Fruit fly (Drosophila melanogaster) whole organism, embryonic: ENCODE measurements around the gene AsnRS.

Experiments used
- CG10366 ChIP-seq: fragments of 200-800 bp; sonication (Bioruptor generic); IDR thresholded peaks from 2 replicates; pipeline ENCODE4 v1.3.6; 2022; ENCODE audit warnings: missing biosample characterization, missing genetic modification characterization
- CG11695 ChIP-seq: fragments of 200-800 bp; sonication (Bioruptor generic); IDR thresholded peaks from 3 replicates; pipeline ENCODE4 v1.3.6; 2022; ENCODE audit warnings: missing biosample characterization, missing genetic modification characterization
- CG14050 ChIP-seq: fragments of 200-800 bp; sonication (Bioruptor generic); IDR thresholded peaks from 3 replicates; pipeline ENCODE4 v1.3.6; 2022; ENCODE audit warnings: missing biosample characterization, missing genetic modification characterization
- CG15011 ChIP-seq: fragments of 200-800 bp; sonication (Bioruptor generic); optimal IDR thresholded peaks from 3 replicates; lab custom pipeline; 2018; ENCODE audit warnings: missing biosample characterization, mild to moderate bottlenecking, missing genetic modification characterization
- CG1603 ChIP-seq: fragments of 200-800 bp; sonication (Bioruptor generic); optimal IDR thresholded peaks from 2 replicates; lab custom pipeline; 2019; ENCODE audit warnings: missing biosample characterization, mild to moderate bottlenecking, missing genetic modification characterization, moderate library complexity
- CG17385 ChIP-seq: fragments of 200-800 bp; sonication (Bioruptor generic); optimal IDR thresholded peaks from 3 replicates; lab custom pipeline; 2018; ENCODE audit warnings: missing biosample characterization, mild to moderate bottlenecking, missing genetic modification characterization
- CG17568 ChIP-seq: fragments of 200-800 bp; sonication (Bioruptor generic); optimal IDR thresholded peaks from 2 replicates; lab custom pipeline; 2018; ENCODE audit warnings: missing biosample characterization, mild to moderate bottlenecking, missing genetic modification characterization, moderate library complexity
- CG1832 ChIP-seq: fragments of 200-800 bp; sonication (Bioruptor generic); optimal IDR thresholded peaks from 2 replicates; lab custom pipeline; 2017; ENCODE audit warnings: missing biosample characterization, mild to moderate bottlenecking, missing genetic modification characterization, inconsistent platforms
- CG2116 ChIP-seq: fragments of 200-800 bp; sonication (Bioruptor generic); optimal IDR thresholded peaks from 3 replicates; lab custom pipeline; 2018; ENCODE audit warnings: missing biosample characterization, mild to moderate bottlenecking, missing genetic modification characterization
- CG34224 ChIP-seq: fragments of 200-800 bp; sonication (Bioruptor generic); IDR thresholded peaks from 3 replicates; pipeline ENCODE4 v1.3.6; 2022; ENCODE audit warnings: missing biosample characterization, missing genetic modification characterization; ENCODE audit not compliant: partially characterized antibody
- CG3847 ChIP-seq: fragments of 200-800 bp; sonication (Bioruptor generic); IDR thresholded peaks from 2 replicates; pipeline ENCODE4 v1.3.6; 2022; ENCODE audit warnings: missing biosample characterization, missing genetic modification characterization
- Dad ChIP-seq: fragments of 200-800 bp; sonication (Bioruptor generic); optimal IDR thresholded peaks from 3 replicates; lab custom pipeline; 2016; ENCODE audit warnings: missing biosample characterization, missing genetic modification characterization
- Dek ChIP-seq: fragments of 200-800 bp; sonication (Bioruptor generic); optimal IDR thresholded peaks from 3 replicates; lab custom pipeline; 2019; ENCODE audit warnings: missing biosample characterization, mild to moderate bottlenecking, missing genetic modification characterization, moderate library complexity
- Fer2 ChIP-seq: fragments of 200-800 bp; sonication (Bioruptor generic); optimal IDR thresholded peaks from 2 replicates; lab custom pipeline; 2018; ENCODE audit warnings: missing biosample characterization, mild to moderate bottlenecking, missing genetic modification characterization, moderate library complexity
- HLH54F ChIP-seq: fragments of 200-800 bp; sonication (Bioruptor generic); optimal IDR thresholded peaks from 3 replicates; lab custom pipeline; 2016; ENCODE audit warnings: missing biosample characterization, missing genetic modification characterization
- HmgD ChIP-seq: fragments of 200-800 bp; sonication (Bioruptor generic); optimal IDR thresholded peaks from 3 replicates; lab custom pipeline; 2016; ENCODE audit warnings: missing biosample characterization, missing genetic modification characterization
- Hr51 ChIP-seq, 2 experiments: fragments of 200-800 bp; sonication (Bioruptor generic); optimal IDR thresholded peaks; 2 replicates in 1 of 2; 3 replicates in 1 of 2; lab custom pipeline; 2016 to 2018; ENCODE audit warnings: missing biosample characterization in 2 of 2, missing genetic modification characterization in 2 of 2, mild to moderate bottlenecking in 1 of 2, moderate library complexity in 1 of 2
- Hr78 ChIP-seq, 2 experiments: fragments of 200-800 bp in 1 of 2; fragments of >200 bp in 1 of 2; sonication (Bioruptor generic) in 1 of 2; optimal IDR thresholded peaks; 2 replicates each; lab custom pipeline; 2017 to 2019; ENCODE audit warnings: missing biosample characterization in 2 of 2, missing genetic modification characterization in 2 of 2, mild to moderate bottlenecking in 1 of 2, moderate library complexity in 1 of 2
- NFAT ChIP-seq: fragments of 200-800 bp; sonication (Bioruptor generic); IDR thresholded peaks from 2 replicates; pipeline ENCODE4 v1.3.6; 2022; ENCODE audit warnings: missing biosample characterization, missing genetic modification characterization
- Neu2 ChIP-seq: fragments of 200-800 bp; sonication (Bioruptor generic); optimal IDR thresholded peaks from 3 replicates; lab custom pipeline; 2016; ENCODE audit warnings: missing biosample characterization, missing genetic modification characterization, borderline replicate concordance
- Side ChIP-seq: fragments of 200-800 bp; sonication (Bioruptor generic); optimal IDR thresholded peaks from 2 replicates; lab custom pipeline; 2016; ENCODE audit warnings: missing biosample characterization, missing genetic modification characterization
- Six4 ChIP-seq: fragments of 200-800 bp; sonication (Bioruptor generic); optimal IDR thresholded peaks from 2 replicates; lab custom pipeline; 2016; ENCODE audit warnings: missing biosample characterization, missing genetic modification characterization
- Usf ChIP-seq: fragments of 200-800 bp; sonication (Bioruptor generic); optimal IDR thresholded peaks from 2 replicates; lab custom pipeline; 2017; ENCODE audit warnings: missing genotype, missing biosample characterization, missing genetic modification characterization
- aop ChIP-seq: fragments of 200-800 bp; sonication (Bioruptor generic); IDR thresholded peaks from 2 replicates; pipeline ENCODE4 v1.3.6; 2022; ENCODE audit warnings: missing biosample characterization, missing genetic modification characterization
- btn ChIP-seq: fragments of 200-800 bp; sonication (Bioruptor generic); optimal IDR thresholded peaks from 2 replicates; lab custom pipeline; 2016; ENCODE audit warnings: missing biosample characterization, missing genetic modification characterization
- cas ChIP-seq: fragments of 200-800 bp; sonication (Bioruptor generic); IDR thresholded peaks from 2 replicates; pipeline ENCODE4 v1.3.6; 2022; ENCODE audit warnings: missing biosample characterization, missing genetic modification characterization
- croc ChIP-seq: fragments of 200-800 bp; sonication (Bioruptor generic); conservative IDR thresholded peaks from 3 replicates; pipeline ENCODE4 v1.3.6; 2022; ENCODE audit warnings: missing biosample characterization, missing genetic modification characterization
- dan ChIP-seq: fragments of 200-800 bp; sonication (Bioruptor generic); IDR thresholded peaks from 2 replicates; pipeline ENCODE4 v1.3.6; 2022; ENCODE audit warnings: missing biosample characterization, missing genetic modification characterization
- dmrt99B ChIP-seq: fragments of 200-800 bp; sonication (Bioruptor generic); optimal IDR thresholded peaks from 2 replicates; lab custom pipeline; 2018; ENCODE audit warnings: missing biosample characterization, mild to moderate bottlenecking, missing genetic modification characterization, moderate library complexity
- emc ChIP-seq: fragments of 200-800 bp; sonication (Bioruptor generic); optimal IDR thresholded peaks from 2 replicates; lab custom pipeline; 2016; ENCODE audit warnings: missing biosample characterization, missing genetic modification characterization
- ewg ChIP-seq: fragments of 200-800 bp; sonication (Bioruptor generic); optimal IDR thresholded peaks from 3 replicates; lab custom pipeline; 2017; ENCODE audit warnings: mild to moderate bottlenecking, missing biosample characterization, missing genetic modification reagents, missing genetic modification characterization
- gro ChIP-seq: fragments of 200-800 bp; sonication (Bioruptor generic); optimal IDR thresholded peaks from 2 replicates; lab custom pipeline; 2016; ENCODE audit warnings: missing biosample characterization, missing genetic modification characterization
- hb ChIP-seq: fragments of 200-800 bp; sonication (Bioruptor generic); IDR thresholded peaks from 3 replicates; pipeline ENCODE4 v1.3.6; 2022; ENCODE audit warnings: missing biosample characterization, missing genetic modification characterization; ENCODE audit not compliant: partially characterized antibody
- kni ChIP-seq: fragments of 200-800 bp; sonication (Bioruptor generic); optimal IDR thresholded peaks from 3 replicates; lab custom pipeline; 2017; ENCODE audit warnings: mild to moderate bottlenecking, missing biosample characterization, missing genetic modification reagents, missing genetic modification characterization
- lbe ChIP-seq: fragments of 200-800 bp; sonication (Bioruptor generic); optimal IDR thresholded peaks from 2 replicates; lab custom pipeline; 2016; ENCODE audit warnings: missing biosample characterization, mild to moderate bottlenecking, missing genetic modification characterization
- luna ChIP-seq: fragments of 200-800 bp; sonication (Bioruptor generic); optimal IDR thresholded peaks from 2 replicates; lab custom pipeline; 2016; ENCODE audit warnings: missing biosample characterization, missing genetic modification characterization
- org-1 ChIP-seq: fragments of 200-800 bp; sonication (Bioruptor generic); optimal IDR thresholded peaks from 2 replicates; lab custom pipeline; 2017; ENCODE audit warnings: missing biosample characterization, missing genetic modification characterization
- pb ChIP-seq: fragments of 200-800 bp; sonication (Bioruptor generic); optimal IDR thresholded peaks from 3 replicates; lab custom pipeline; 2016; ENCODE audit warnings: missing biosample characterization, missing genetic modification characterization
- pzg ChIP-seq: fragments of 200-800 bp; sonication (Bioruptor generic); optimal IDR thresholded peaks from 3 replicates; lab custom pipeline; 2018; ENCODE audit warnings: missing biosample characterization, mild to moderate bottlenecking, missing genetic modification characterization, moderate library complexity
- row ChIP-seq: fragments of 200-800 bp; sonication (Bioruptor generic); IDR thresholded peaks from 3 replicates; pipeline ENCODE4 v1.3.6; 2022; ENCODE audit warnings: missing biosample characterization, missing genetic modification characterization
- seq ChIP-seq: fragments of 200-800 bp; sonication (Bioruptor generic); IDR thresholded peaks from 2 replicates; pipeline ENCODE4 v1.3.6; 2022; ENCODE audit warnings: missing biosample characterization, missing genetic modification characterization
- sima ChIP-seq: fragments of 200-800 bp; sonication (Bioruptor generic); optimal IDR thresholded peaks from 2 replicates; lab custom pipeline; 2016; ENCODE audit warnings: missing biosample characterization, missing genetic modification characterization
- sisA ChIP-seq: fragments of 200-800 bp; sonication (Bioruptor generic); IDR thresholded peaks from 2 replicates; pipeline ENCODE4 v1.3.6; 2022; ENCODE audit warnings: missing biosample characterization, missing genetic modification characterization
- slp2 ChIP-seq: fragments of 200-800 bp; sonication (Bioruptor generic); optimal IDR thresholded peaks from 2 replicates; lab custom pipeline; 2016; ENCODE audit warnings: missing biosample characterization, missing genetic modification characterization
- trem ChIP-seq: fragments of 200-800 bp; optimal IDR thresholded peaks from 3 replicates; lab custom pipeline; 2019; ENCODE audit warnings: missing biosample characterization, mild to moderate bottlenecking, missing genetic modification characterization, moderate library complexity
- tup ChIP-seq: fragments of 200-800 bp; sonication (Bioruptor generic); optimal IDR thresholded peaks from 2 replicates; lab custom pipeline; 2016; ENCODE audit warnings: missing biosample characterization, mild to moderate bottlenecking, missing genetic modification characterization, moderate library complexity
- twi ChIP-seq: fragments of 200-800 bp; optimal IDR thresholded peaks from 2 replicates; lab custom pipeline; 2019; ENCODE audit warnings: missing biosample characterization, mild to moderate bottlenecking, missing genetic modification characterization, moderate library complexity
- tx ChIP-seq: fragments of 200-800 bp; sonication (Bioruptor generic); optimal IDR thresholded peaks from 2 replicates; lab custom pipeline; 2016; ENCODE audit warnings: missing biosample characterization, missing genetic modification characterization
- vnd ChIP-seq: fragments of 200-800 bp; sonication (Bioruptor generic); IDR thresholded peaks from 3 replicates; pipeline ENCODE4 v1.3.6; 2022; ENCODE audit warnings: missing biosample characterization, missing genetic modification characterization; ENCODE audit not compliant: partially characterized antibody
- zen ChIP-seq: fragments of 200-800 bp; sonication (Bioruptor generic); optimal IDR thresholded peaks from 3 replicates; lab custom pipeline; 2018; ENCODE audit warnings: missing biosample characterization, mild to moderate bottlenecking, missing genetic modification characterization, moderate library complexity

The AsnRS gene

DNA sequence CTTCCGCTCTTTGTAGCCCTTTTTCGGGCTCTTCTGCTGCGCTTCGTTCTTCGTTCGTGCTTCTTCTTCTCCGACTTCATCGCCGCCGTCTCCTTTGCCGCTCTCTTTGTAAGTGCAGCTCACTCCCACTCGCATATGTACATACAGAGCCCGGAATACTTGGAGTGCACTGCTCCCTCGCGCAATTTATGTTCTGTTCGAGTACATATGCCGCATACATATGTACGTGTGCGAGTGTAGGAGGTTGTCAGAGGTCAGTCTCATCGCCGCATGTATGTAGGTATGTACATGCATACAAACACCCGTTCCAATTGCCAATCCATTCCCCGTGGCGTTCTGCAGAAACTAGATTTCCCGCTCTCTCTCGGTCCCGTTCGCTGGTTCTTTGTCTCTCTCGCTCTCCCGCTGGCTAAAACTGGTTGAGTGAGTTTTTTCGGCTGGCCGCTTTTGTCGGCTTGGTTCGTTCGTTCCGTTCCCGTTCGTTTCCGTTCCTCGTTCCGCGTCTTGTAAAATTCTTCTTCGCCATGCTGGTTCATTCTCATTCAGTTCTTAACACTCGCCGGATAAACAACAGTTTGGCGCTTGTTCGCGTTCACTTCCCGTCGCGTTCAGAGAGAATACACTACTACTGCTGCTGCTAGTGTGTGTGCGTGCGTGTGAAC, 26.4 kb upstream of the AsnRS start (continued):
- TF ChIP-seq CG2116, result peak; percentile 6
- TF ChIP-seq CG1832 (GFP tag; lab: Kevin White, UChicago), result peak; percentile 83
- TF ChIP-seq CG15011, result no peak
- peak; percentile 6 for TF ChIP-seq pzg (GFP tag; lab: Kevin White, UChicago)
- peak; percentile 50 for TF ChIP-seq lbe
- peak; percentile 30; the same call in 1 of the 2 replicates for TF ChIP-seq cas (GFP tag; lab: Robert Waterston, UW)
- no peak for TF ChIP-seq Dad (GFP tag; lab: Kevin White, UChicago)
- peak; percentile 20; the same call in 1 of the 2 replicates for TF ChIP-seq NFAT (GFP tag; lab: Robert Waterston, UW)
- TF ChIP-seq sisA (GFP tag; lab: Robert Waterston, UW), result no peak
- peak; percentile 24; the same call in 1 of the 3 replicates for TF ChIP-seq row (GFP tag; lab: Robert Waterston, UW)
- no peak for TF ChIP-seq Fer2
- TF ChIP-seq tx (GFP tag; lab: Kevin White, UChicago), result no peak
- no peak for TF ChIP-seq dmrt99B (tag; lab: Kevin White, UChicago)
- no peak for TF ChIP-seq Six4
- no peak for TF ChIP-seq tup (GFP tag; lab: Kevin White, UChicago)
- TF ChIP-seq dan (GFP tag; lab: Robert Waterston, UW), result no peak
- TF ChIP-seq Dek (tag; lab: Kevin White, UChicago), result peak; percentile 44
- peak; percentile 21 for TF ChIP-seq trem (tag; lab: Kevin White, UChicago)
- TF ChIP-seq ewg (GFP tag; lab: Kevin White, UChicago), result no peak
- TF ChIP-seq HLH54F (GFP tag; lab: Kevin White, UChicago), result no peak
- TF ChIP-seq CG3847 (GFP tag; lab: Robert Waterston, UW), result no peak
- no peak for TF ChIP-seq btn (GFP tag; lab: Kevin White, UChicago)
- TF ChIP-seq sima (GFP tag; lab: Kevin White, UChicago), result no peak
- TF ChIP-seq seq (GFP tag; lab: Robert Waterston, UW), result no peak
- TF ChIP-seq Neu2, result no peak
- no peak for TF ChIP-seq zen (tag; lab: Kevin White, UChicago)
- TF ChIP-seq croc (GFP tag; lab: Robert Waterston, UW), result no peak
- peak in 1 of 2 experiments; percentile 99 for TF ChIP-seq Hr78 (GFP tag; optimal IDR thresholded peaks at IDR 0.05; lab: Kevin White, UChicago)
- no peak for TF ChIP-seq HmgD (GFP tag; lab: Kevin White, UChicago)
- no peak for TF ChIP-seq luna
- TF ChIP-seq Hr51 (GFP tag; optimal IDR thresholded peaks at IDR 0.05; lab: Kevin White, UChicago), result no peak
- TF ChIP-seq org-1 (GFP tag; lab: Kevin White, UChicago), result no peak
- no peak for TF ChIP-seq hb (GFP tag; lab: Robert Waterston, UW)
- peak; percentile 58 for TF ChIP-seq CG17568
- peak; percentile 63 for TF ChIP-seq gro (GFP tag; lab: Kevin White, UChicago)
- TF ChIP-seq CG11695 (GFP tag; lab: Robert Waterston, UW), result no peak
- peak; percentile 6 for TF ChIP-seq pb
- peak; percentile 39 for TF ChIP-seq twi (tag; lab: Kevin White, UChicago)
- TF ChIP-seq vnd (GFP tag; lab: Robert Waterston, UW), result no peak
- TF ChIP-seq CG14050 (GFP tag; lab: Robert Waterston, UW), result no peak
- no peak for TF ChIP-seq slp2 (GFP tag; lab: Kevin White, UChicago)
- peak; percentile 37 for TF ChIP-seq CG1603 (tag; lab: Kevin White, UChicago)
- no peak for TF ChIP-seq Usf
- peak; percentile 96 for TF ChIP-seq kni (GFP tag; lab: Kevin White, UChicago)
- TF ChIP-seq aop, result peak; percentile 66; the same call in 1 of the 2 replicates
- peak; percentile 61; the same call in 1 of the 3 replicates for TF ChIP-seq CG34224
- TF ChIP-seq CG17385, result peak; percentile 86
- TF ChIP-seq Side (GFP tag; lab: Kevin White, UChicago), result no peak
- TF ChIP-seq CG10366 (GFP tag; lab: Robert Waterston, UW), result no peak
- TF ChIP-seq emc, result no peak
